Fruit fly (Drosophila melanogaster) S2 (cell line): ENCODE measurements around the gene ush.

ENCODE experiments used
- CG8478 ChIP-seq: fragments of >200 bp; optimal IDR thresholded peaks from 2 replicates; lab custom pipeline; 2018
- CTCF ChIP-seq, 2 experiments: fragments of >200 bp; optimal IDR thresholded peaks; 2 replicates each; lab custom pipeline; 2018

Gene ush

DNA sequence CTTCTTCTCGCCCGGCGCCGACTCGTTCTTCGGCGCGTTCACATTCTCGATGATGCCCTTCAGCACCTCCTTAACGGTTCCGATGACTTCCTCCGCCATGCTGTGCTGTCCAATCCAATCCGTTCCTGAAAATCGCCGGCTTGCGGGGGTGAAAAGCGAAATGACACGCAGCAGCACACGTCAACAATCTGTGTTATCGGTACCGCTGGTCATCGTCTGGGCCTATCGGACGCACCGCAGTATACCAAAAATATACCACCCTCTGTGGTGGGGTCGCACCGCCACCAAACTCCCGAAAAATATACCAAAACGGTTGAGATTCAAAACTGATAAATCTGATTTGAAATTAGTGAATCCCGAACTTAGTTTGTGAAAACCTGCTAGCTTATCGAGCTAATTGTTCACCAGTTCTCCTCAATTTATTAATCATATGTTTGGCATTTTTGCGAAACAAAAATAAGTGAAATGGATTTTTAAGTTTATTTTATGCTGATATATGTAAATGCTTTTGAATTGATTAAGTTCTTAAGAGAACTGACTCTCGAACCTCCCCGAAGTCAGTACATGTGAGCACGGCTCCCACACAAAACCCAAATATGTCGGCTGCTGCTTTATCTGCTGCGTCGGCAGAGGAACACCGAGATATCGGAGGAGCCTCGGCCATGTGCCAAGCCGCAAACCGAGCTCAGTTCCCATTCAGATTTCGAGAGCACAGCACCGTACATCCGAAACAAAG lies 68.6 kb downstream of the ush start, which contains the start of the genes Spp and nAChRbeta3:
TSS of gene Spp (minus strand) at position 210 of the 736 bp plus-strand sequence.
TSS of gene nAChRbeta3 (plus strand) at position 686 of the 736 bp plus-strand sequence.
- TF ChIP-seq CG8478 (no peak), CTCF (optimal IDR thresholded peaks at IDR 0.05; lab: Kevin White, UChicago) (peak in 1 of 2 experiments; percentile 24)

DNA sequence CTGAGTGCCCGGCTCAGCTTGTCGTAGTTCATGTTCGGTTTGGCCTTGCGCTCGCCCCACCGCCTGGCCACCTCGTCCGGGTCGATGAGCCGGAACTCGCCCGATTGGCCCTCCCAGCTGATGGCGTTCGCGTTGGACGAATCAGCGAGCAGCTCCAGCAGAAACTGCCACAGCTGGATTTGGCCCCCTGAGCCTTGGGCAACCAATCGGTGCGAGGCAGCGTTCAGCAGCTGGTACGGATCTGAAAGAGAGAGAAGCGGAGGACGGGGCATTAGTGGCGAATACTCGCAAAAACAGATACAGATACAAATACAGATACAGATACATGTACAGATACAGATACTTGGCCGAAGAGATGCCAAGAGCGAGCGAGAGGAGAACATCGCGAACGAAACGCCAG lies 72.0 kb downstream of the ush start:
- TF ChIP-seq CTCF (optimal IDR thresholded peaks at IDR 0.05; lab: Kevin White, UChicago) (no peak), CG8478 (no peak)

DNA sequence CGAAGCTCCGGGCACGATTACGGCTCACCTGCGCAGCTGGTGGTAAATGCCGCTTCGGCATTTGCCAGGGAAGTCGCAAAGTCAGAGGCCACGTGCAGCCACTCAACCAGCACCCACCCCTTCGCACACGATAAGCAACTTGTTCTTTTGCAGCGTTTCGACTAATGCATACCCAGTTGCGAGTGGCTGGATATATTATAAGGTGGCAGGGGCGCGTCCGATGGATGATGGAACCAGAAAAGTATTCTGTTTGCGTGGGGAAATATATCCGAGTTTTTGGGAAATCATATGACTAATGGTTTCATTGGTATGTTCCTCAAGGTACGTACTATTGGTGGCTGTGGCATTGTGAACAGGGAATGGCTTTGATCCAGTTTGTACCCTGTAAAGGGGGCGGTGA lies 73.6 kb downstream of the ush start:
- TF ChIP-seq CG8478, result no peak
- no peak for TF ChIP-seq CTCF (optimal IDR thresholded peaks at IDR 0.05; lab: Kevin White, UChicago)

DNA sequence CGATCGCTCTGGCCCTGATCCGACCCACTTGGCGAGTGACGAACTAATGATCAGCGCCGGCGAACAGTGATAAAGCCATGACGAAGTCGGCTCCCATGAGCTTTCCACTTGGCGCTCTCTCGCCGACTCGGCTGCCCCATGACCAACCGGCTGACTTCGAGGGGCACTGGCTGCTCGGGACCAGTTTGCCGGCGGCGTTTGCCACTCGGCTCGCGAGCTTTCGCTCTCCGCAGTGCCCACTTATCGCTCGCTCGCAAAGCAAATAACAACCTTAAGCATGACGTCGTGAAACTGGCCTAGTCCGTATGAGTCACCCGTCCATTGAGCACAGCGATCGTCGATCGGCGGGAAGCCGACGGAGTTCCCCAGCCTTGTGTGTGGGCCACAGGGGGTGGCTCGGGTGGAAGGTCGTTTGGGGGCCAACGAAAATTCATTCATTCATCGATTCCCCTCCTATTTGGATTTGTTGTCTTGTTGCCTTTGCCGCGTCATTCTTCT lies 76.5 kb downstream of the ush start, which contains the start of gene Ets21C:
TSS of gene Ets21C (minus strand) at position 492 of the 498 bp plus-strand sequence.
- TF ChIP-seq CTCF (optimal IDR thresholded peaks at IDR 0.05; lab: Kevin White, UChicago), result no peak
- TF ChIP-seq CG8478, result no peak

DNA sequence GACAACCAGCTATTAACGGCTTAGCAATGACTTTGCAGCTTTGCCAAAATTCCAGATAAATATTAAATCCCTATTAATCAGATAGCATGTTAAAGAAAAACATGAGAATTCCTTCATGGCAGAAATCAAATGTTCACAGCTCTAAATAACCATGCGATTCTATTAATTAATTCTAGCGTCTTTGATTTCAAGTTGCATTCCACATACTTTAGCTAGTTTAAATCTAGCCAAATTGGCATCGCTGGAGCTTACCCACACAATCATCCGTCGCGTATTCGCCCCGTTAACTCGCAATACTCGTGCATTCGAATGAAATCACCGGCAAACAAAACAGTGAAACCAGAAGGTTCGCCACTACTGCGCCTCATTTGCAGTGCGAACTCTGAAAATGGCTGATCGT lies 83.3 kb downstream of the ush start, which contains the start of gene Tspo:
TSS of gene Tspo (plus strand) at position 302 of the 400 bp plus-strand sequence.
- no peak for TF ChIP-seq CTCF (optimal IDR thresholded peaks at IDR 0.05; lab: Kevin White, UChicago)
- no peak for TF ChIP-seq CG8478

DNA sequence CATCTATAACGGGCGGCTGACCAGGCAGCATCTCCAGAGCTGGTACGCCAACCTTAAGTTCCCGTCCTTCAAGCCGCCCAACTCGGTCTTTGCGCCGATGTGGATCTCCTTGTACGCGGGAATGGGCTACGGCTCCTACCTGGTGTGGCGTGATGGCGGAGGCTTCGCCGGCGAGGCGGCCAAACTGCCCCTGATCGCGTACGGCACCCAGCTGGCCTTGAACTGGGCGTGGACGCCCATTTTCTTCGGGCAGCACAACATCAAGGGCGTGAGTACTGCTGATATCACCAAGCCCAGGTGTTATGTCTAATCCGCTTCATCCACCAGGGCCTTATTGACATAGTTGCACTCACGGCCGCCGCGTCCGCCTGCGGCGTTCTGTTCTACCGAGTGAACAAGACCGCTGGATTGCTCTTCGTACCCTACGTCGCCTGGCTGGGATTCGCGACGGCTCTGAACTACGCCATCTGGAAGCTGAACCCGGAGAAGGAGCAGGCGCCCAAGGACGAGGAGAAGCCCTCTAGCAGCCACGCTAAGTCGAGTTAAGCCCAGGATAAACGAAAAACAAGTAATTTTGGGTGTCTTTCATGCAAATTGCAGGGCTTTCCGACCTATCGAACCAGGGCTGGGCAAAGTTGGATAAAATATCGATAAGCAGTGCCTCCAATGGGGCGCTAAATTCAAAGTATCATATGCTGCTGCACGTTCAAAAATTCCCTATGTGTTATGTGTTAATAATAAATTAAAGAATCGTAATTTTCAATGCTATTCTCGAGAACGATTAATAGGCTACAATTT lies 83.9 kb downstream of the ush start, which contains the start of gene rempA:
TSS of gene rempA (minus strand) at position 541 of the 798 bp plus-strand sequence.
- TF ChIP-seq CTCF (optimal IDR thresholded peaks at IDR 0.05; lab: Kevin White, UChicago) (peak in 1 of 2 experiments; percentile 39), CG8478 (no peak)

DNA sequence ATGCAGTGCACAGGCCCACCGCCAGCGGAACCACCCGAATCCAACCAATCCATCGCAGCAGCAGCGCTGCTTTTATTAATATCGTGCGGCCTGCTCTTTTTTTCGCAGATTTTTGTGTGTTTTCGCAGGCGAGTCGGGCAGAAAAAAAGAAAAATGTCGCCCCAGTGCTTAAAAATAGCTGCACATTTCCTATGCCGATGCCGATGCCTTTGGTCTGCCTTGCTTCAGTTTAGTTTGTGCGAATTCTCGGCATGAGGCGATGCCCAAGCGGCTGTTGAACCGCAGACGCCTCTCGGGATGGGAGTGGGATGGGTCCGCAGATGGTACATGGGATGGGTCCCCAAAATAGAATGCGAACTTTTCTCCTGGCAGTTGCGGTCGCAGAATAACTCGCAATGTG lies 87.3 kb downstream of the ush start:
- TF ChIP-seq CTCF (optimal IDR thresholded peaks at IDR 0.05; lab: Kevin White, UChicago), result no peak

DNA sequence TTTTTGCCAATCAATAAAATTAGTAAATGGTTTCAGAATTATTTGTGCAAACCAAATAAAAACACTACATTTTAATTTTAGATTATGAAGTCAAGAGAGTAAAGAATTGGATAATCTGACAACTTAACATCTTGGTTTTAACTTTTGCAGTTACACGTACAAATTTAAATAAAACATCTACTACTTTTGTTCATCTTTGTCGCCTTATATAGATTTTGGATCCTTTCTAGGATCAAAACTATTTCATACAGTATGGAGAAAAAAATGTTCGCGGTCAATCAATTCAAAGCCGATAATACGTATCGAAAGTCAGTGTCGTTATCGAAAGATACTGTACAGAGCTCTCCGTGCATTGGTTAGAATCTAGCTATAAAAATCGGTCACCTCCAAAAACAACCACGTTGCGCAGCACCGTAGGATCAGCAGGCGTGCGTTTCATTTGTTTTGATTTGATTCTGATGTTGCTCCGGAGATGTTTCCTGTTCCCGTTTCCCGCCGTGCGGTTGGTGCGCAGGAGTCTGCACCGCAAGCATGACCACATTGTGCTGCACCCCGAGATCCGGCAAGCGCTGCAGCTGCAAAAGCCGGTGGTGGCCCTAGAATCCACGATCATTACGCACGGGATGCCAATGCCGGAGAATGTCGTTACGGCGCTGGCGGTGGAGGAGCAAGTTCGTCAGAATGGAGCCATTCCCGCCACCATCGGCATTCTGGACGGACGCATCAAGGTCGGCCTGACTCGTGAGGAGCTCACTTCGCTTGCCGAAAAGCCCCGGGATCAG lies 87.9 kb downstream of the ush start, which contains the start of the genes uncNacbeta and CG2794:
TSS of gene uncNacbeta (minus strand) at position 51 of the 782 bp plus-strand sequence.
TSS of gene CG2794 (plus strand) at position 395 of the 782 bp plus-strand sequence.
- peak in 1 of 2 experiments; percentile 46 for TF ChIP-seq CTCF (optimal IDR thresholded peaks at IDR 0.05; lab: Kevin White, UChicago)
- no peak for TF ChIP-seq CG8478

DNA sequence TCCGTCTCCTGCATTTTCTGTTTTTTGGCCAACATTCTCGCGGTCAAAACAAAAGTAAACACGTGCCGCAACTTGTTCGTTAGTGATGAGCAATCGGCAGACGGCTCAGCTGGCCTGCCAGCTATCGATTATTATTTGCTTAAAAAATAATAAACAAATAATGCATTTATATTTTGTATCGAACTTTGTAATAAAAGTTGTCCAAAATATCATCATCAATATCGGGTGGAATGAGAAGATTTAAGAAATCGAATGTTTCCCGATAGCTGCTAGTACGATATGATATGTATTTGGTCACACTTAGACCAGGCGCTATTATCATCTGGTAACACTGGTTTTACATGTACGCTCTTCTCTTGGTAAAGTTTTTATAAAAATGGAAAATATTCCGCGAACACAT lies 92.0 kb downstream of the ush start, which contains the start of the genes Nle and Sf3b1:
TSS of gene Nle (minus strand) at position 92 of the 400 bp plus-strand sequence.
TSS of gene Sf3b1 (plus strand) at position 311 of the 400 bp plus-strand sequence.
- peak in 1 of 2 experiments; percentile 4 for TF ChIP-seq CTCF (optimal IDR thresholded peaks at IDR 0.05; lab: Kevin White, UChicago)
- TF ChIP-seq CG8478, result no peak

DNA sequence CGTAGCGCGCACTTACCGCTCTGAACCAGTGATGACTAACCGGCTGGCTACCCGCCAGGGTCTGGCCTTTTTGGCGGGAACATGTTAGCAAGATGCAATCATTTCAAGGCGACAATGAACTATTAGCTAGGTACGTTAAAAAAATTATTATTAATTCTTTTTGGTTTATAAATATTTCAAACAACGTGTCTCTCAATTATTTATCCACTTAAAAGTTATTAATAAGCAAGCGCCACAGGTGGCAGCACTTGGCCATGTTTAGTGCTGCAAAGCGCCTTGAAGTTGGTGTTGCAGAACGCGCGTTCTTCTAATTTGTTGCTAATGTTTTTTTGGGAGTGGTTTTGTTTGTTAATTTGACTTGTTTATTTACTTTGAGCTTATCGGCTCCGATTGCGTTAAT lies 98.2 kb downstream of the ush start, which contains the start of the genes Ipk2 and cold:
TSS of gene Ipk2 (minus strand) at position 39 of the 400 bp plus-strand sequence.
TSS of gene cold (plus strand) at position 66 of the 400 bp plus-strand sequence.
- TF ChIP-seq CG8478 (no peak), CTCF (optimal IDR thresholded peaks at IDR 0.05; lab: Kevin White, UChicago) (peak in 1 of 2 experiments; percentile 32)

DNA sequence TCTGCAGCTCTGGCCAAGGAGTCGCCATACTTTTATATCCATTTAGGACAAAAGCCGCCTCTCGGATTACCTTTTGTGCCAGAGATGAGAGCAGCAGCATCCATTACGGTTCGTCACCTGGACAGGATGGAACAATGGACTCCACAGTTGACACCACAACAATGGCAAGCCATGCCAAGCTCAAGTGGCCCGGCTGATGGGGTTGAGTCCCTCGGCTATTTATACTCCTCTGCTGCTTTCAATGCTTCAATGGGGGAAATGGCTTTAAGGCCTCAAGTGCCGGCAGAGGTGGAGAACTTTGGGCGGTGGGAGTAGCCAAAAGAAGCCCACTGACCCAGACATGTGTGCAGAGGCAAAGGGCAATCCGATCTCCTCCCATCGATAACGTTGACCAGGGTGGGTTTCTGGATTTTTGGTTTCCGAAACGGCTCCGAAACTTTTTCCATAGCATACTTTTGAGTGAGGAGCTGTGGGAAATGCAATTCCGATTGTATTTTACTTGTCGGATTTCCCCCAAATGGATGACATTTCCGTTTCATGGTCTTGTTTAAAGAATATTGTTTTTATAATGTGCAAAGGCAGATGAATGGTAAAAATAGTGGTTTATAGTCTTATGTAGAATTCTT lies 100.7 kb downstream of the ush start, which contains the start of gene Ptth:
TSS of gene Ptth (minus strand) at position 338 of the 626 bp plus-strand sequence.
- no peak for TF ChIP-seq CG8478
- TF ChIP-seq CTCF (optimal IDR thresholded peaks at IDR 0.05; lab: Kevin White, UChicago), result peak; percentile 47 to 59

DNA sequence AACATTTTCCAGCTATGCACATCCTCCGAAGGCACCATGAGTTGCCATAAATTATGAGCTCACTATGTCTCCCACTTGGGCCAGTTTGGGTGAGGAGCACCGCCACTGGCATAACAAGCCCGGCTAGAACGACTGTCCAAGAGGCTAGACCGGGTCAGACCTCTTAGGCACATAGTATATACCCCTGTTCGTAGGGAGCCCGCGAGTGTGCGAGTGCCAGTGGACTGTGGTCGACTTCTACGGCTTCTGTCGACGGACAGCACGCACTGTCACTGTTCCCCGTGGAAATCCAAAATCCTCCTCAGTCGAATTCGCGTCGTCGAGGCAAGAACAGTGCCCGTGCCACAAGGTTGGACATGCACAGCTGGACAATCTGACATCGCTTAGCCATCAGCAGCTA lies 101.2 kb downstream of the ush start, which contains the start of gene Pph13:
TSS of gene Pph13 (plus strand) at position 301 of the 400 bp plus-strand sequence.
- no peak for TF ChIP-seq CG8478
- TF ChIP-seq CTCF (optimal IDR thresholded peaks at IDR 0.05; lab: Kevin White, UChicago), result no peak

DNA sequence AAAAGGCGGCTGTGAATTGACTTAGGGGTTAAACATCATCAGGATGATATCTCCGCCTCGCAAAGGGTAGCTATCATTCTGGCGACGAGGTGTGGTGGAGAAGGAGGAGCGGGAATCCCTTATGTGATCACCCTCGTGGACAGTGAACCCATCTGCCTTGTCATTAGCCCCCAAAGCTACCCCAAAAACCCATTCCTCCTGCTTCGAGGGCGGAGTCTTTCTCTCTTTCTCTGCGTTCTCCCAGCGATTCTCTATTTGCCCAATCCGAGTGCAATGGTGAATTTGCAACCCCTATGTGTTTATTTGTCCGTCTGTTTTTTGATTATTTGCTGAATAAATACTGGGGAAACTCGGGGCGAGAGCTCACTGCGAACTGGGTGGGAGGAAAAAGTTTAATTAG lies 109.2 kb downstream of the ush start:
- no peak for TF ChIP-seq CTCF (optimal IDR thresholded peaks at IDR 0.05; lab: Kevin White, UChicago)
- no peak for TF ChIP-seq CG8478
